Fruit fly (Drosophila melanogaster): ENCODE results near the gene CG34454.

DNA sequence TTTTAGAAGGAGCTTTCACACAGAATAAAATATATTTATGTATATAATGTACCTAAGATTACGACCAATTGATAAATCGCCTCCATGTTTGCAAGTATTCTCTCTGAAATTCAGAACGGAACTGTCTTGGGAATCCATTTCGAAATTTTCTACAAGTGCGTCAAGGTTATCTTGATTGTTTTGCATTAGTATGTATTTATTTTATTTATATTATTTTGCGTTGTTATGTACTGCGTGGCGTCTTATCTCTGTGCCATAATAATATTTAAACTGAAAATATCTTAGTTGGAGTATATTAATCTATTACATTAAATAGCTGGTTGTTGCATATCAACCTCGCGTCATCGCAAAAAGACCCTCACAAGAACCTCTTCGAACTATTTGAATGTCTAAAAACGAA is 646 bp downstream of the CG34454 start, which contains the start of gene CG42846:
- TF ChIP-seq cyc (GFP tag; optimal IDR thresholded peaks at IDR 0.05), result no peak
- no peak for TF ChIP-seq Eip75B (GFP tag; optimal IDR thresholded peaks at IDR 0.05)
- no peak for TF ChIP-seq vri (GFP tag; optimal IDR thresholded peaks at IDR 0.05)
- no peak for TF ChIP-seq Lpt (GFP tag; optimal IDR thresholded peaks at IDR 0.05)
- TF ChIP-seq dac (GFP tag; optimal IDR thresholded peaks at IDR 0.05), result no peak
- TF ChIP-seq CG16779 (tag; optimal IDR thresholded peaks at IDR 0.05), result no peak
- no peak for TF ChIP-seq Sox102F (GFP tag; optimal IDR thresholded peaks at IDR 0.05)
- no peak for TF ChIP-seq CG4318 (GFP tag; optimal IDR thresholded peaks at IDR 0.05)
- TF ChIP-seq achi (GFP tag; optimal IDR thresholded peaks at IDR 0.05), result no peak
- no peak for TF ChIP-seq CG6854 (GFP tag; optimal IDR thresholded peaks at IDR 0.05)
- no peak for TF ChIP-seq CG15336 (GFP tag; IDR thresholded peaks at IDR 0.05)
- no peak for TF ChIP-seq Gug (GFP tag; IDR thresholded peaks at IDR 0.05)
- TF ChIP-seq Ets21C (GFP tag; optimal IDR thresholded peaks at IDR 0.05), result no peak

Measured in whole organism, prepupa.